Worm (Caenorhabditis elegans) whole organism, L1 larva: ENCODE measurements around the gene srw-34.
A peak's percentile ranks its signal among the peaks of the same experiment; 100 is the strongest.

ENCODE experiments used
- F16B12.6 ChIP-seq: fragments of 150-350 bp; optimal IDR thresholded peaks from 2 replicates; lab custom pipeline; 2014; ENCODE audit warnings: missing biosample characterization, missing genetic modification characterization
- Y116A8C.19 ChIP-seq: sonication (generic microtip); optimal IDR thresholded peaks from 2 replicates; lab custom pipeline; 2016; ENCODE audit warnings: missing compliant biosample characterization, missing genetic modification characterization, borderline replicate concordance
- alr-1 ChIP-seq: fragments of 200-800 bp; sonication (Bioruptor generic); optimal IDR thresholded peaks from 2 replicates; lab custom pipeline; 2018; ENCODE audit warnings: borderline replicate concordance, mild to moderate bottlenecking, missing genetic modification characterization, missing compliant biosample characterization
- aly-2 ChIP-seq: fragments of 150-350 bp; optimal IDR thresholded peaks from 2 replicates; lab custom pipeline; 2014; ENCODE audit warnings: missing biosample characterization, missing genetic modification characterization
- ama-1 ChIP-seq: fragments of 150-350 bp; optimal IDR thresholded peaks from 2 replicates; lab custom pipeline; 2014
- blmp-1 ChIP-seq: fragments of 150-350 bp; optimal IDR thresholded peaks from 2 replicates; lab custom pipeline; 2014; ENCODE audit warnings: missing biosample characterization, missing genetic modification characterization
- ceh-63 ChIP-seq: fragments of 200-800 bp; sonication (Bioruptor generic); optimal IDR thresholded peaks from 2 replicates; lab custom pipeline; 2018; ENCODE audit warnings: mild to moderate bottlenecking, missing genetic modification characterization, missing compliant biosample characterization
- ceh-82 ChIP-seq, 3 experiments: fragments of 150-350 bp in 1 of 3; sonication (generic microtip) in 2 of 3; optimal IDR thresholded peaks; 2 replicates each; lab custom pipeline; 2014 to 2017; ENCODE audit warnings: missing biosample characterization in 3 of 3, missing genetic modification characterization in 3 of 3
- ceh-88 ChIP-seq: fragments of 200-800 bp; sonication (Bioruptor generic); IDR thresholded peaks from 2 replicates; pipeline ENCODE4 v1.3.6; 2022; ENCODE audit warnings: missing genetic modification characterization, missing compliant biosample characterization
- ces-1 ChIP-seq: fragments of 150-350 bp; optimal IDR thresholded peaks from 2 replicates; lab custom pipeline; 2014; ENCODE audit warnings: missing biosample characterization, missing genetic modification reagents, missing genetic modification characterization
- dpl-1 ChIP-seq, 3 experiments: fragments of 150-350 bp in 2 of 3; sonication (generic microtip) in 1 of 3; optimal IDR thresholded peaks; 2 replicates each; lab custom pipeline; 2014 to 2017; ENCODE audit warnings: missing biosample characterization in 3 of 3, missing genetic modification characterization in 3 of 3, missing genetic modification reagents in 3 of 3
- efl-1 ChIP-seq, 4 experiments: fragments of 150-350 bp; optimal IDR thresholded peaks in 3 of 4; peaks in 1 of 4; 1 replicate in 1 of 4; 2 replicates in 3 of 4; lab custom pipeline; 2014; ENCODE audit warnings: missing biosample characterization in 2 of 4, missing genetic modification characterization in 2 of 4, missing genetic modification reagents in 2 of 4
- efl-3 ChIP-seq: fragments of 200-800 bp; sonication (Bioruptor generic); optimal IDR thresholded peaks from 2 replicates; lab custom pipeline; 2018; ENCODE audit warnings: mild to moderate bottlenecking, missing genetic modification characterization, missing compliant biosample characterization
- egl-13 ChIP-seq: sonication (generic microtip); optimal IDR thresholded peaks from 2 replicates; lab custom pipeline; 2016; ENCODE audit warnings: missing genotype, missing genetic modification reagents, missing genetic modification characterization, missing compliant biosample characterization
- elt-2 ChIP-seq: sonication (generic microtip); optimal IDR thresholded peaks from 2 replicates; lab custom pipeline; 2016; ENCODE audit warnings: missing genetic modification characterization, mild to moderate bottlenecking, inconsistent platforms, missing compliant biosample characterization, missing genetic modification reagents
- fkh-10 ChIP-seq: sonication (generic microtip); optimal IDR thresholded peaks from 2 replicates; lab custom pipeline; 2017; ENCODE audit warnings: missing biosample characterization, missing genetic modification reagents, missing genetic modification characterization
- fkh-8 ChIP-seq: sonication (generic microtip); optimal IDR thresholded peaks from 2 replicates; lab custom pipeline; 2016; ENCODE audit warnings: mild to moderate bottlenecking, missing genetic modification characterization, missing compliant biosample characterization
- hlh-4 ChIP-seq: sonication (generic microtip); optimal IDR thresholded peaks from 2 replicates; lab custom pipeline; 2016; ENCODE audit warnings: mild to moderate bottlenecking, missing genetic modification characterization, missing compliant biosample characterization
- hpl-2 ChIP-seq: fragments of 150-350 bp; optimal IDR thresholded peaks from 2 replicates; lab custom pipeline; 2014; ENCODE audit warnings: missing biosample characterization, missing genetic modification reagents, missing genetic modification characterization
- isw-1 ChIP-seq: fragments of 200-800 bp; sonication (Bioruptor generic); IDR thresholded peaks from 2 replicates; pipeline ENCODE4 v1.3.6; 2022; ENCODE audit warnings: missing genetic modification characterization, missing compliant biosample characterization
- jun-1 ChIP-seq: fragments of 150-350 bp; optimal IDR thresholded peaks from 2 replicates; lab custom pipeline; 2014; ENCODE audit warnings: missing biosample characterization, missing genetic modification reagents, missing genetic modification characterization
- lin-15B ChIP-seq: fragments of 150-350 bp; sonication (generic microtip); optimal IDR thresholded peaks from 3 replicates; lab custom pipeline; 2014; ENCODE audit warnings: missing biosample characterization, missing genetic modification characterization
- lin-35 ChIP-seq, 2 experiments: fragments of 150-350 bp; optimal IDR thresholded peaks; 2 replicates each; lab custom pipeline; 2014; ENCODE audit warnings: missing biosample characterization in 2 of 2, missing genetic modification characterization in 2 of 2, missing genetic modification reagents in 2 of 2
- lin-39 ChIP-seq: fragments of 150-350 bp; optimal IDR thresholded peaks from 2 replicates; lab custom pipeline; 2014; ENCODE audit warnings: missing biosample characterization, missing genetic modification reagents, missing genetic modification characterization
- lir-3 ChIP-seq: sonication (generic microtip); optimal IDR thresholded peaks from 2 replicates; lab custom pipeline; 2016; ENCODE audit warnings: mild to moderate bottlenecking, missing genetic modification characterization, moderate library complexity, missing compliant biosample characterization; ENCODE audit not compliant: poor library complexity
- lsy-2 ChIP-seq, 2 experiments: fragments of 150-350 bp; optimal IDR thresholded peaks; 2 replicates each; lab custom pipeline; 2014; ENCODE audit warnings: missing biosample characterization in 2 of 2, missing genetic modification characterization in 2 of 2
- mab-9 ChIP-seq: fragments of 200-800 bp; sonication (Bioruptor generic); IDR thresholded peaks from 2 replicates; pipeline ENCODE4 v1.3.6; 2022; ENCODE audit warnings: missing genetic modification reagents, missing genetic modification characterization, missing compliant biosample characterization
- mef-2 ChIP-seq: fragments of 150-350 bp; optimal IDR thresholded peaks from 2 replicates; lab custom pipeline; 2014; ENCODE audit warnings: missing biosample characterization, missing genetic modification characterization
- nhr-11 ChIP-seq: fragments of 150-350 bp; optimal IDR thresholded peaks from 2 replicates; lab custom pipeline; 2014; ENCODE audit warnings: missing biosample characterization, missing genetic modification characterization
- nhr-237 ChIP-seq: fragments of 150-350 bp; optimal IDR thresholded peaks from 2 replicates; lab custom pipeline; 2014; ENCODE audit warnings: missing biosample characterization, missing genetic modification characterization
- nhr-28 ChIP-seq: fragments of 150-350 bp; optimal IDR thresholded peaks from 2 replicates; lab custom pipeline; 2014; ENCODE audit warnings: missing biosample characterization, missing genetic modification characterization
- nhr-77 ChIP-seq: fragments of 150-350 bp; optimal IDR thresholded peaks from 2 replicates; lab custom pipeline; 2014; ENCODE audit warnings: missing biosample characterization, missing genetic modification characterization
- nhr-84 ChIP-seq: sonication (generic microtip); optimal IDR thresholded peaks from 2 replicates; lab custom pipeline; 2017; ENCODE audit warnings: missing biosample characterization, missing genetic modification characterization
- nhr-85 ChIP-seq: sonication (generic microtip); peaks from one replicate; lab custom pipeline; 2016; ENCODE audit warnings: missing genetic modification characterization, inconsistent platforms, missing compliant biosample characterization
- nhr-90 ChIP-seq: sonication (generic microtip); optimal IDR thresholded peaks from 2 replicates; lab custom pipeline; 2016; ENCODE audit warnings: mild to moderate bottlenecking, missing genetic modification characterization, missing compliant biosample characterization; ENCODE audit not compliant: poor library complexity
- snpc-4 ChIP-seq: fragments of 150-350 bp; optimal IDR thresholded peaks from 2 replicates; lab custom pipeline; 2014; ENCODE audit warnings: missing biosample characterization, missing genetic modification characterization
- snu-23 ChIP-seq: sonication (generic microtip); optimal IDR thresholded peaks from 2 replicates; lab custom pipeline; 2016; ENCODE audit warnings: missing genetic modification characterization, missing compliant biosample characterization
- sptf-1 ChIP-seq: fragments of 150-350 bp; optimal IDR thresholded peaks from 2 replicates; lab custom pipeline; 2014; ENCODE audit warnings: missing biosample characterization, missing genetic modification characterization
- sup-37 ChIP-seq: fragments of 200-800 bp; sonication (Bioruptor generic); optimal IDR thresholded peaks from 2 replicates; lab custom pipeline; 2018; ENCODE audit warnings: mild to moderate bottlenecking, missing genetic modification characterization, missing compliant biosample characterization
- unc-30 ChIP-seq: sonication (generic microtip); optimal IDR thresholded peaks from 2 replicates; lab custom pipeline; 2017; ENCODE audit warnings: missing biosample characterization, missing genetic modification characterization
- unc-62 ChIP-seq: fragments of 150-350 bp; optimal IDR thresholded peaks from 2 replicates; lab custom pipeline; 2014; ENCODE audit warnings: missing biosample characterization, missing genetic modification reagents, missing genetic modification characterization
- unc-86 ChIP-seq: sonication (generic microtip); optimal IDR thresholded peaks from 2 replicates; lab custom pipeline; 2016; ENCODE audit warnings: missing genetic modification characterization, missing compliant biosample characterization
- xbp-1 ChIP-seq: sonication (generic microtip); optimal IDR thresholded peaks from 2 replicates; lab custom pipeline; 2016; ENCODE audit warnings: missing genetic modification characterization, missing compliant biosample characterization
- zag-1 ChIP-seq: fragments of 150-350 bp; optimal IDR thresholded peaks from 2 replicates; lab custom pipeline; 2014; ENCODE audit warnings: missing biosample characterization, missing genetic modification characterization
- zip-4 ChIP-seq: fragments of 200-800 bp; sonication (Bioruptor generic); optimal IDR thresholded peaks from 2 replicates; lab custom pipeline; 2018; ENCODE audit warnings: mild to moderate bottlenecking, missing genetic modification characterization, moderate library complexity, missing compliant biosample characterization
- ztf-11 ChIP-seq, 2 experiments: sonication (generic microtip); optimal IDR thresholded peaks; 2 replicates each; lab custom pipeline; 2016 to 2017; ENCODE audit warnings: missing genetic modification characterization in 2 of 2, missing biosample characterization in 1 of 2, missing compliant biosample characterization in 1 of 2
- ztf-4 ChIP-seq: fragments of 150-350 bp; optimal IDR thresholded peaks from 2 replicates; lab custom pipeline; 2014; ENCODE audit warnings: missing biosample characterization, missing genetic modification characterization

Gene srw-34

ce11 chrV:16537908-16538446 lies 15.8 kb upstream of the srw-34 start, which contains the start of gene Y32B12B.2 (continued):
- TF ChIP-seq ama-1 (lab: Kevin White, UChicago) (no peak), snpc-4 (tag; lab: Kevin White, UChicago) (peak; percentile 63), efl-1 (optimal IDR thresholded peaks at IDR 0.05; lab: Kevin White, UChicago) (peak; percentile 78 to 85), efl-1 (GFP tag; optimal IDR thresholded peaks at IDR 0.05 in 1 of 2; lab: Kevin White, UChicago) (peak; percentile 85 to 98), ces-1 (GFP tag; lab: Kevin White, UChicago) (no peak), nhr-77 (tag; lab: Kevin White, UChicago) (no peak), fkh-8 (tag; lab: Kevin White, UChicago) (peak; percentile 38), Y116A8C.19 (no peak), sup-37 (peak; percentile 19), zip-4 (GFP tag; lab: Kevin White, UChicago) (peak; percentile 7), fkh-10 (GFP tag; lab: Kevin White, UChicago) (no peak), nhr-28 (tag; lab: Kevin White, UChicago) (no peak), hlh-4 (tag; lab: Kevin White, UChicago) (no peak), alr-1 (tag; lab: Kevin White, UChicago) (no peak), snu-23 (GFP tag; lab: Kevin White, UChicago) (peak; percentile 68), F16B12.6 (peak; percentile 88), mab-9 (GFP tag; lab: Robert Waterston, UW) (0 out of 2 replicates have a peak, but pooled peaks have one; percentile 61), ztf-4 (no peak), dpl-1 (GFP tag; optimal IDR thresholded peaks at IDR 0.05; lab: Kevin White, UChicago) (peak; percentile 77 to 87 (median 84)), lsy-2 (tag; optimal IDR thresholded peaks at IDR 0.05; lab: Kevin White, UChicago) (peak; percentile 96 to 98), efl-3 (GFP tag; lab: Kevin White, UChicago) (no peak), nhr-11 (tag; lab: Kevin White, UChicago) (no peak), zag-1 (tag; lab: Kevin White, UChicago) (no peak), mef-2 (no peak), lir-3 (tag; lab: Kevin White, UChicago) (no peak), elt-2 (tag; lab: Kevin White, UChicago) (peak; percentile 38), isw-1 (GFP tag; lab: Robert Waterston, UW) (peak; percentile 42; the same call in 1 of the 2 replicates), nhr-90 (tag; lab: Kevin White, UChicago) (peak; percentile 62), nhr-85 (peak; percentile 82), sptf-1 (tag; lab: Kevin White, UChicago) (no peak), nhr-84 (tag; lab: Kevin White, UChicago) (no peak), xbp-1 (tag; lab: Kevin White, UChicago) (peak; percentile 47), ceh-82 (tag; optimal IDR thresholded peaks at IDR 0.05; lab: Kevin White, UChicago) (peak; percentile 43 to 56 (median 45)), lin-15B (peak; percentile 44), ztf-11 (tag; optimal IDR thresholded peaks at IDR 0.05; lab: Kevin White, UChicago) (peak in 1 of 2 experiments; percentile 31), egl-13 (tag; lab: Kevin White, UChicago) (peak; percentile 65), aly-2 (tag; lab: Kevin White, UChicago) (no peak), unc-86 (peak; percentile 74), lin-39 (tag; lab: Kevin White, UChicago) (peak; percentile 38)

ce11 chrV:16536701-16537100 lies 14.6 kb upstream of the srw-34 start, which contains the start of gene Y32B12B.1:
Gene Y32B12B.1 (plus strand): TSS chrV:16537001.
- TF ChIP-seq jun-1 (tag; lab: Kevin White, UChicago), result no peak
- no peak for TF ChIP-seq hpl-2 (GFP tag; lab: Kevin White, UChicago)
- TF ChIP-seq unc-62 (GFP tag; lab: Kevin White, UChicago), result no peak
- no peak for TF ChIP-seq ceh-63 (GFP tag; lab: Kevin White, UChicago)
- TF ChIP-seq blmp-1, result no peak
- TF ChIP-seq nhr-237 (tag; lab: Kevin White, UChicago), result no peak
- TF ChIP-seq unc-30 (tag; lab: Kevin White, UChicago), result no peak
- no peak for TF ChIP-seq hlh-4 (tag; lab: Kevin White, UChicago)
- TF ChIP-seq alr-1 (tag; lab: Kevin White, UChicago), result no peak
- TF ChIP-seq ces-1 (GFP tag; lab: Kevin White, UChicago), result no peak
- no peak for TF ChIP-seq ceh-88
- TF ChIP-seq dpl-1 (GFP tag; optimal IDR thresholded peaks at IDR 0.05; lab: Kevin White, UChicago), result no peak
- TF ChIP-seq nhr-28 (tag; lab: Kevin White, UChicago), result no peak
- no peak for TF ChIP-seq lin-35 (GFP tag; optimal IDR thresholded peaks at IDR 0.05; lab: Kevin White, UChicago)
